Worm (Caenorhabditis elegans) whole organism, late embryonic: ENCODE measurements around the gene C41A3.2.

Source experiments
- C08G9.2 ChIP-seq: sonication (generic microtip); optimal IDR thresholded peaks from 2 replicates; lab custom pipeline; 2016; ENCODE audit warnings: mild to moderate bottlenecking, missing genetic modification characterization, moderate library complexity, missing compliant biosample characterization
- C38D4.7 ChIP-seq: fragments of 200-800 bp; sonication (Bioruptor generic); optimal IDR thresholded peaks from 2 replicates; lab custom pipeline; 2018; ENCODE audit warnings: mild to moderate bottlenecking, missing genetic modification characterization, moderate library complexity, missing compliant biosample characterization
- F13H6.1 ChIP-seq: sonication (generic microtip); optimal IDR thresholded peaks from 2 replicates; lab custom pipeline; 2016; ENCODE audit warnings: missing genetic modification characterization, missing compliant biosample characterization
- K02D7.2 ChIP-seq: sonication (generic microtip); optimal IDR thresholded peaks from 2 replicates; lab custom pipeline; 2017; ENCODE audit warnings: mild to moderate bottlenecking, missing genetic modification characterization, missing compliant biosample characterization
- K09A11.1 ChIP-seq: sonication (generic microtip); optimal IDR thresholded peaks from 2 replicates; lab custom pipeline; 2017; ENCODE audit warnings: antibody characterized with exemption, mild to moderate bottlenecking, missing genetic modification characterization, missing compliant biosample characterization; ENCODE audit not compliant: insufficient read depth
- T23F11.4 ChIP-seq: fragments of 200-800 bp; sonication (Bioruptor generic); optimal IDR thresholded peaks from 2 replicates; lab custom pipeline; 2018; ENCODE audit warnings: mild to moderate bottlenecking, missing genetic modification characterization, missing compliant biosample characterization
- Y22D7AL.16 ChIP-seq: sonication (generic microtip); optimal IDR thresholded peaks from 2 replicates; lab custom pipeline; 2016; ENCODE audit warnings: missing genetic modification characterization, missing compliant biosample characterization
- ahr-1 ChIP-seq: sonication (generic microtip); optimal IDR thresholded peaks from 2 replicates; lab custom pipeline; 2016; ENCODE audit warnings: missing genetic modification characterization, missing compliant biosample characterization
- ama-1 ChIP-seq: fragments of 150-350 bp; optimal IDR thresholded peaks from 2 replicates; lab custom pipeline; 2014
- ceh-14 ChIP-seq: sonication (generic microtip); optimal IDR thresholded peaks from 2 replicates; lab custom pipeline; 2016; ENCODE audit warnings: missing genotype, missing genetic modification characterization, missing compliant biosample characterization
- ceh-18 ChIP-seq: sonication (generic microtip); optimal IDR thresholded peaks from 2 replicates; lab custom pipeline; 2016; ENCODE audit warnings: missing genetic modification characterization, missing compliant biosample characterization
- ceh-22 ChIP-seq: sonication (generic microtip); optimal IDR thresholded peaks from 2 replicates; lab custom pipeline; 2017; ENCODE audit warnings: missing biosample characterization, missing genetic modification characterization
- ceh-24 ChIP-seq: sonication (generic microtip); optimal IDR thresholded peaks from 2 replicates; lab custom pipeline; 2016; ENCODE audit warnings: mild to moderate bottlenecking, missing genetic modification characterization, missing compliant biosample characterization
- ceh-31 ChIP-seq: sonication (generic microtip); optimal IDR thresholded peaks from 2 replicates; lab custom pipeline; 2016; ENCODE audit warnings: missing genetic modification characterization, missing compliant biosample characterization
- ceh-48 ChIP-seq: sonication (generic microtip); optimal IDR thresholded peaks from 2 replicates; lab custom pipeline; 2016; ENCODE audit warnings: missing genetic modification characterization, inconsistent platforms, missing compliant biosample characterization
- ceh-6 ChIP-seq: fragments of 200-800 bp; sonication (Bioruptor generic); optimal IDR thresholded peaks from 2 replicates; lab custom pipeline; 2018; ENCODE audit warnings: mild to moderate bottlenecking, missing genetic modification characterization, missing compliant biosample characterization
- ceh-9 ChIP-seq: sonication (generic microtip); optimal IDR thresholded peaks from 2 replicates; lab custom pipeline; 2016; ENCODE audit warnings: mild to moderate bottlenecking, missing genetic modification characterization, inconsistent platforms, missing compliant biosample characterization
- che-1 ChIP-seq: sonication (generic microtip); optimal IDR thresholded peaks from 2 replicates; lab custom pipeline; 2016; ENCODE audit warnings: mild to moderate bottlenecking, missing genetic modification characterization, missing compliant biosample characterization
- dve-1 ChIP-seq: sonication (generic microtip); optimal IDR thresholded peaks from 2 replicates; lab custom pipeline; 2017; ENCODE audit warnings: antibody characterized with exemption, mild to moderate bottlenecking, missing genetic modification characterization, missing compliant biosample characterization
- elt-2 ChIP-seq: sonication (generic microtip); optimal IDR thresholded peaks from 2 replicates; lab custom pipeline; 2016; ENCODE audit warnings: missing genetic modification reagents, missing genetic modification characterization, missing compliant biosample characterization
- ets-4 ChIP-seq: sonication (generic microtip); optimal IDR thresholded peaks from 2 replicates; lab custom pipeline; 2016; ENCODE audit warnings: missing genetic modification characterization, missing compliant biosample characterization
- eyg-1 ChIP-seq: sonication (generic microtip); optimal IDR thresholded peaks from 2 replicates; lab custom pipeline; 2016; ENCODE audit warnings: missing genotype, missing genetic modification characterization, missing compliant biosample characterization
- fkh-10 ChIP-seq: fragments of 150-350 bp; optimal IDR thresholded peaks from 2 replicates; lab custom pipeline; 2014; ENCODE audit warnings: missing biosample characterization, missing genetic modification reagents, missing genetic modification characterization
- fkh-6 ChIP-seq: sonication (generic microtip); optimal IDR thresholded peaks from 2 replicates; lab custom pipeline; 2016; ENCODE audit warnings: missing genetic modification characterization, missing compliant biosample characterization
- gmeb-2 ChIP-seq: sonication (generic microtip); optimal IDR thresholded peaks from 2 replicates; lab custom pipeline; 2016; ENCODE audit warnings: missing genetic modification characterization, inconsistent platforms, missing compliant biosample characterization
- hlh-13 ChIP-seq: fragments of 200-800 bp; sonication (Bioruptor generic); optimal IDR thresholded peaks from 2 replicates; lab custom pipeline; 2018; ENCODE audit warnings: mild to moderate bottlenecking, missing genetic modification characterization, missing compliant biosample characterization
- hlh-15 ChIP-seq: sonication (generic microtip); optimal IDR thresholded peaks from 2 replicates; lab custom pipeline; 2016; ENCODE audit warnings: missing genetic modification characterization, missing compliant biosample characterization
- hlh-6 ChIP-seq: sonication (generic microtip); optimal IDR thresholded peaks from 2 replicates; lab custom pipeline; 2016; ENCODE audit warnings: missing genotype, missing genetic modification characterization, missing compliant biosample characterization
- hlh-8 ChIP-seq: sonication (generic microtip); optimal IDR thresholded peaks from 2 replicates; lab custom pipeline; 2016; ENCODE audit warnings: missing genotype, missing genetic modification characterization, missing compliant biosample characterization
- mec-3 ChIP-seq: sonication (generic microtip); optimal IDR thresholded peaks from 2 replicates; lab custom pipeline; 2016; ENCODE audit warnings: borderline replicate concordance, missing genetic modification characterization, missing compliant biosample characterization
- nfya-1 ChIP-seq: sonication (generic microtip); optimal IDR thresholded peaks from 2 replicates; lab custom pipeline; 2017; ENCODE audit warnings: missing genetic modification characterization, mild to moderate bottlenecking, missing compliant biosample characterization, antibody characterized with exemption, moderate library complexity
- nhr-11 ChIP-seq: fragments of 150-350 bp; optimal IDR thresholded peaks from 2 replicates; lab custom pipeline; 2014; ENCODE audit warnings: missing biosample characterization, missing genetic modification characterization
- npax-4 ChIP-seq: sonication (generic microtip); optimal IDR thresholded peaks from 2 replicates; lab custom pipeline; 2016; ENCODE audit warnings: missing genetic modification characterization, missing compliant biosample characterization
- odd-2 ChIP-seq: sonication (generic microtip); optimal IDR thresholded peaks from 2 replicates; lab custom pipeline; 2017; ENCODE audit warnings: antibody characterized with exemption, mild to moderate bottlenecking, missing genetic modification characterization, missing compliant biosample characterization
- pag-3 ChIP-seq: sonication (generic microtip); optimal IDR thresholded peaks from 2 replicates; lab custom pipeline; 2016; ENCODE audit warnings: missing compliant biosample characterization, missing genetic modification characterization, borderline replicate concordance
- pat-9 ChIP-seq: fragments of 200-800 bp; sonication (Bioruptor generic); optimal IDR thresholded peaks from 2 replicates; lab custom pipeline; 2018; ENCODE audit warnings: mild to moderate bottlenecking, missing genetic modification characterization, moderate library complexity, missing compliant biosample characterization
- pha-4 ChIP-seq: fragments of 150-350 bp; optimal IDR thresholded peaks from 2 replicates; lab custom pipeline; 2018; ENCODE audit warnings: missing biosample characterization, missing genetic modification reagents, missing genetic modification characterization
- pqm-1 ChIP-seq: sonication (generic microtip); optimal IDR thresholded peaks from 2 replicates; lab custom pipeline; 2016; ENCODE audit warnings: missing genetic modification characterization, missing compliant biosample characterization
- ref-2 ChIP-seq: sonication (generic microtip); optimal IDR thresholded peaks from 2 replicates; lab custom pipeline; 2016; ENCODE audit warnings: missing genetic modification characterization, missing compliant biosample characterization
- rnt-1 ChIP-seq: sonication (generic microtip); optimal IDR thresholded peaks from 2 replicates; lab custom pipeline; 2016; ENCODE audit warnings: missing genetic modification characterization, missing compliant biosample characterization
- sox-2 ChIP-seq: fragments of 200-800 bp; sonication (Bioruptor generic); IDR thresholded peaks from 2 replicates; pipeline ENCODE4 v1.3.6; 2022; ENCODE audit warnings: missing genetic modification reagents, missing genetic modification characterization, missing compliant biosample characterization
- sox-4 ChIP-seq: sonication (generic microtip); optimal IDR thresholded peaks from 2 replicates; lab custom pipeline; 2017; ENCODE audit warnings: mild to moderate bottlenecking, missing genetic modification characterization, inconsistent platforms, missing compliant biosample characterization
- syd-9 ChIP-seq: sonication (generic microtip); optimal IDR thresholded peaks from 2 replicates; lab custom pipeline; 2016; ENCODE audit warnings: mild to moderate bottlenecking, missing genetic modification characterization, moderate library complexity, missing compliant biosample characterization
- tbx-2 ChIP-seq: sonication (generic microtip); optimal IDR thresholded peaks from 2 replicates; lab custom pipeline; 2016; ENCODE audit warnings: missing genetic modification characterization, missing compliant biosample characterization
- tbx-7 ChIP-seq: sonication (generic microtip); optimal IDR thresholded peaks from 2 replicates; lab custom pipeline; 2016; ENCODE audit warnings: missing genotype, missing genetic modification characterization, missing compliant biosample characterization
- ttx-3 ChIP-seq: sonication (generic microtip); optimal IDR thresholded peaks from 2 replicates; lab custom pipeline; 2016; ENCODE audit warnings: missing genetic modification reagents, missing genetic modification characterization, missing compliant biosample characterization
- unc-42 ChIP-seq: sonication (generic microtip); optimal IDR thresholded peaks from 2 replicates; lab custom pipeline; 2016; ENCODE audit warnings: missing genotype, missing genetic modification characterization, missing compliant biosample characterization
- unc-55 ChIP-seq: sonication (generic microtip); optimal IDR thresholded peaks from 2 replicates; lab custom pipeline; 2017; ENCODE audit warnings: missing biosample characterization, missing genetic modification reagents, missing genetic modification characterization
- unc-86 ChIP-seq: sonication (generic microtip); optimal IDR thresholded peaks from 2 replicates; lab custom pipeline; 2016; ENCODE audit warnings: missing genetic modification characterization, missing compliant biosample characterization
- zip-5 ChIP-seq: sonication (generic microtip); optimal IDR thresholded peaks from 2 replicates; lab custom pipeline; 2016; ENCODE audit warnings: missing genetic modification characterization, missing compliant biosample characterization

The C41A3.2 gene

DNA sequence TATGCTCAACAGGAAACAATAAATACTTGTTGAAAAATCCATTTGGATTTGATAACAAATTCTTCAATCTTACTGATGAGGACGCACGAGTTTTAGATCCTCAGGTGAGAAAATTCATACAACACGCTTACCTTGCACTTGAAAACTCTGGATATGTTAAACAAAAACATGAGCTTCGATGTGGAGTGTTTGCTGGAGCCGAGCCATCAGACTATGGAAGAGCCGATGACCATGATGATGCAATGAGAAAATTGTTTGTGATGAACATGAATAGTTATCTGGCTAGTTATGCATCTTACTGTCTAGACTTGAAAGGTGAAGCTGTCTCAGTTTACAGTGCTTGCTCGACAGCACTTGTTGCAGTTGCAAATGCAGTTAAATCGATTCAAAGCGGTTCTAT, 19.8 kb upstream of the C41A3.2 start:
- TF ChIP-seq tbx-7 (tag; lab: Kevin White, UChicago) (no peak), gmeb-2 (tag; lab: Kevin White, UChicago) (no peak), hlh-15 (tag; lab: Kevin White, UChicago) (no peak), odd-2 (tag; lab: Kevin White, UChicago) (no peak), tbx-2 (tag; lab: Kevin White, UChicago) (no peak), mec-3 (no peak), dve-1 (tag; lab: Kevin White, UChicago) (no peak), hlh-6 (tag; lab: Kevin White, UChicago) (no peak), ceh-9 (tag; lab: Kevin White, UChicago) (no peak), syd-9 (tag; lab: Kevin White, UChicago) (no peak), C08G9.2 (tag; lab: Kevin White, UChicago) (no peak), ref-2 (tag; lab: Kevin White, UChicago) (no peak), ahr-1 (tag; lab: Kevin White, UChicago) (no peak), unc-86 (tag; lab: Kevin White, UChicago) (no peak), elt-2 (tag; lab: Kevin White, UChicago) (no peak), ceh-6 (GFP tag; lab: Kevin White, UChicago) (no peak), K09A11.1 (tag; lab: Kevin White, UChicago) (no peak)

DNA sequence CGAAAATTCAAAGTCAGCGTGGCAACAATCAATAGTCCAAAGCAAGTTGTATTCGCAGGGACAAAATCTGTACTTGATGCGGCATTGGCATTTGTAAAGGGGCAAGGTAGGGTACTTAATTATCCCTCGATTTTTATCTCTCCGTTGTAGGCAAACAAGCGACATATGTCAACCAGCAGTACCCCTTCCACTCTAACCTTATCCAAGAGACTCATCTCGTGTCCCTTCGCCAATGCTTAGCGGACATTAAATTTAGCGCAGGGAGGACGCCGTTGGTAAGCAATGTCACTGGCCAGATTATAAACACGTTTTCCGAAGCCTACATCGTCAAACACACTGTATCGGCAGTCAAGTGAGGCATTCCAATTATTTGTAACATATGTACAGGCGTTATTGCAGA, 15.2 kb upstream of the C41A3.2 start:
- TF ChIP-seq ceh-31 (tag; lab: Kevin White, UChicago): peak; percentile 97
- no peak for TF ChIP-seq pha-4 (tag; lab: Kevin White, UChicago)
- no peak for TF ChIP-seq unc-86 (tag; lab: Kevin White, UChicago)
- TF ChIP-seq pqm-1 (tag; lab: Kevin White, UChicago): peak; percentile 89
- peak; percentile 99 for TF ChIP-seq ceh-18
- peak; percentile 46 for TF ChIP-seq zip-5 (tag; lab: Kevin White, UChicago)
- peak; percentile 65 for TF ChIP-seq pat-9
- peak; percentile 2 for TF ChIP-seq Y22D7AL.16 (tag; lab: Kevin White, UChicago)
- peak; percentile 96 for TF ChIP-seq nfya-1 (tag; lab: Kevin White, UChicago)
- peak; percentile 28 for TF ChIP-seq ceh-48 (tag; lab: Kevin White, UChicago)
- peak; percentile 40 for TF ChIP-seq gmeb-2 (tag; lab: Kevin White, UChicago)
- no peak for TF ChIP-seq K02D7.2
- TF ChIP-seq dve-1 (tag; lab: Kevin White, UChicago): peak; percentile 97
- no peak for TF ChIP-seq ttx-3 (tag; lab: Kevin White, UChicago)
- TF ChIP-seq fkh-10: peak; percentile 93
- TF ChIP-seq fkh-6 (tag; lab: Kevin White, UChicago): peak; percentile 54
- TF ChIP-seq tbx-7 (tag; lab: Kevin White, UChicago): peak; percentile 57
- TF ChIP-seq unc-55 (GFP tag; lab: Kevin White, UChicago): peak; percentile 42
- peak; percentile 12 for TF ChIP-seq ahr-1 (tag; lab: Kevin White, UChicago)
- peak; percentile 42 for TF ChIP-seq che-1
- peak; percentile 79 for TF ChIP-seq C08G9.2 (tag; lab: Kevin White, UChicago)
- TF ChIP-seq hlh-13 (GFP tag; lab: Kevin White, UChicago): peak; percentile 9
- TF ChIP-seq ceh-22 (tag; lab: Kevin White, UChicago): peak; percentile 93
- peak; percentile 68 for TF ChIP-seq T23F11.4 (GFP tag; lab: Kevin White, UChicago)
- TF ChIP-seq F13H6.1 (tag; lab: Kevin White, UChicago): peak; percentile 70
- no peak for TF ChIP-seq npax-4 (tag; lab: Kevin White, UChicago)
- no peak for TF ChIP-seq ets-4 (tag; lab: Kevin White, UChicago)
- TF ChIP-seq unc-42 (tag; lab: Kevin White, UChicago): peak; percentile 94
- no peak for TF ChIP-seq pag-3 (tag; lab: Kevin White, UChicago)
- TF ChIP-seq ama-1 (lab: Kevin White, UChicago): no peak
- peak; percentile 95 for TF ChIP-seq rnt-1 (tag; lab: Kevin White, UChicago)
- TF ChIP-seq C38D4.7 (GFP tag; lab: Kevin White, UChicago): peak; percentile 16
- no peak for TF ChIP-seq nhr-11
- peak; percentile 88 for TF ChIP-seq ceh-14 (tag; lab: Kevin White, UChicago)
- TF ChIP-seq syd-9 (tag; lab: Kevin White, UChicago): peak; percentile 93
- TF ChIP-seq hlh-15 (tag; lab: Kevin White, UChicago): peak; percentile 39
- TF ChIP-seq hlh-8 (tag; lab: Kevin White, UChicago): peak; percentile 88
- TF ChIP-seq hlh-6 (tag; lab: Kevin White, UChicago): peak; percentile 69
- TF ChIP-seq eyg-1 (tag; lab: Kevin White, UChicago): peak; percentile 80
- TF ChIP-seq odd-2 (tag; lab: Kevin White, UChicago): peak; percentile 28
- TF ChIP-seq sox-2: peak; percentile 51
- no peak for TF ChIP-seq ceh-24 (tag; lab: Kevin White, UChicago)
- TF ChIP-seq sox-4: peak; percentile 60
